Worm (Caenorhabditis elegans) whole organism, mixed stage, embryonic: Measurements from ENCODE around the gene F21C10.11.

ENCODE experiments used
- lin-13 ChIP-seq: fragments of 150-350 bp; optimal IDR thresholded peaks from 2 replicates; lab custom pipeline; 2014; ENCODE audit warnings: missing biosample characterization, missing genetic modification characterization
- pha-4 ChIP-seq: fragments of 150-350 bp; optimal IDR thresholded peaks from 2 replicates; lab custom pipeline; 2018; ENCODE audit warnings: missing biosample characterization, missing genetic modification reagents, missing genetic modification characterization
- unc-39 ChIP-seq: fragments of 150-350 bp; optimal IDR thresholded peaks from 2 replicates; lab custom pipeline; 2014; ENCODE audit warnings: missing biosample characterization, missing genetic modification characterization
- unc-62 ChIP-seq: fragments of 150-350 bp; optimal IDR thresholded peaks from 2 replicates; lab custom pipeline; 2014; ENCODE audit warnings: missing biosample characterization, missing genetic modification reagents, missing genetic modification characterization
- ztf-11 ChIP-seq: fragments of 150-350 bp; optimal IDR thresholded peaks from 2 replicates; lab custom pipeline; 2014; ENCODE audit warnings: missing biosample characterization, missing genetic modification characterization

DNA sequence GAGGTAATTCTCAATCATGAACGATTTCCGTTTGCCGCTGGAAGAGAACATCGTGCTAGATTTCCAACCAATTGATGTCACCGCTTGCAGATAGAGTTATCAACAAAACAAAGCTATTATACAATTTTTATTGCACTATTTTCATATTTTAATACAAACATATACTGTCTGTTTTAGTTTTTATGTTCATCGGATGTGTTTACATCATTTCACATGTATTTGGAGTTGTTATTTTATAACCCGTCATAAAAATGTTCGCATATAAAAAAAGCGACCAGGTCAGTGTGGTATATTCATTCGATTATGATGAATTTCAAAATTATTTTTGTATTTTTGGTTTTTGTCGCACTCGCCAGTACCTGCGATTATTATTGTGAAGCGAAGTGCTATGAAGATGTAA lies at the start of gene F21C10.11:
- no peak for TF ChIP-seq pha-4
- TF ChIP-seq unc-39 (tag; lab: Kevin White, UChicago) = no peak
- TF ChIP-seq ztf-11 (tag; lab: Kevin White, UChicago) = no peak
- no peak for TF ChIP-seq lin-13 (tag; lab: Kevin White, UChicago)
- no peak for TF ChIP-seq unc-62 (GFP tag; lab: Kevin White, UChicago)
